Fruit fly (Drosophila melanogaster): Measurements from ENCODE around the gene mira.

mira gene

dm6 chr3R:19889603-19890187 lies 45.2 kb downstream of the mira start (continued):
- TF ChIP-seq CG12071 (GFP tag; optimal IDR thresholded peaks at IDR 0.05) = peak; percentile 33
- peak; percentile 6 for TF ChIP-seq CG4328 (GFP tag; optimal IDR thresholded peaks at IDR 0.05)
- peak; percentile 95 for TF ChIP-seq Adf1 (GFP tag; IDR thresholded peaks at IDR 0.05)
- TF ChIP-seq sc (optimal IDR thresholded peaks at IDR 0.05) = no peak
- TF ChIP-seq sc (GFP tag; optimal IDR thresholded peaks at IDR 0.05) = no peak
- no peak for TF ChIP-seq Mrtf (GFP tag; IDR thresholded peaks at IDR 0.05)
- TF ChIP-seq CG2889 (GFP tag; IDR thresholded peaks at IDR 0.05) = 0 out of 3 replicates have a peak, but pooled peaks have one; percentile 17
- TF ChIP-seq CG12942 (GFP tag; optimal IDR thresholded peaks at IDR 0.05) = peak; percentile 39
- TF ChIP-seq CG6175 (GFP tag; IDR thresholded peaks at IDR 0.05) = 0 out of 3 replicates have a peak, but pooled peaks have one; percentile 11
- no peak for TF ChIP-seq ac (GFP tag; optimal IDR thresholded peaks at IDR 0.05)
- TF ChIP-seq CG34224 (GFP tag; IDR thresholded peaks at IDR 0.05; ENCODE audit: partially characterized antibody) = no peak; the same call in 2 of the 3 replicates
- TF ChIP-seq wdn (GFP tag; IDR thresholded peaks at IDR 0.05) = 0 out of 2 replicates have a peak, but pooled peaks have one; percentile 30
- TF ChIP-seq Abd-B (GFP tag; optimal IDR thresholded peaks at IDR 0.05) = peak; percentile 66
- no peak for TF ChIP-seq btn (GFP tag; optimal IDR thresholded peaks at IDR 0.05)
- TF ChIP-seq CG18262 (tag; optimal IDR thresholded peaks at IDR 0.05) = peak; percentile 64
- TF ChIP-seq CG6791 (GFP tag; IDR thresholded peaks at IDR 0.05; ENCODE audit: partially characterized antibody) = no peak
- no peak for TF ChIP-seq NC2α (GFP tag; optimal IDR thresholded peaks at IDR 0.05)
- peak; percentile 37; the same call in 1 of the 2 replicates for TF ChIP-seq HLH3B (GFP tag; IDR thresholded peaks at IDR 0.05)
- TF ChIP-seq CG3163 (GFP tag; optimal IDR thresholded peaks at IDR 0.05) = no peak
- TF ChIP-seq shn (GFP tag; optimal IDR thresholded peaks at IDR 0.05) = no peak
- TF ChIP-seq br (optimal IDR thresholded peaks at IDR 0.05) = no peak
- TF ChIP-seq tna (GFP tag; IDR thresholded peaks at IDR 0.05; ENCODE audit: partially characterized antibody) = no peak
- peak; percentile 47 for TF ChIP-seq sqz (GFP tag; optimal IDR thresholded peaks at IDR 0.05)
- no peak for TF ChIP-seq Sry-β (GFP tag; optimal IDR thresholded peaks at IDR 0.05)
- peak; percentile 72 for TF ChIP-seq CG18619 (GFP tag; optimal IDR thresholded peaks at IDR 0.05)
- TF ChIP-seq grn (GFP tag; optimal IDR thresholded peaks at IDR 0.05) = no peak
- TF ChIP-seq kah (GFP tag; optimal IDR thresholded peaks at IDR 0.05) = peak; percentile 44
- TF ChIP-seq CG15269 (tag; optimal IDR thresholded peaks at IDR 0.05) = peak; percentile 80
- peak; percentile 48 for TF ChIP-seq CG4820 (GFP tag; optimal IDR thresholded peaks at IDR 0.05)
- TF ChIP-seq Dip2 (GFP tag; IDR thresholded peaks at IDR 0.05) = no peak
- TF ChIP-seq Oli (tag; optimal IDR thresholded peaks at IDR 0.05) = peak; percentile 75
- no peak; the same call in 2 of the 3 replicates for TF ChIP-seq ase (GFP tag; IDR thresholded peaks at IDR 0.05)
- TF ChIP-seq ftz-f1 (GFP tag; optimal IDR thresholded peaks at IDR 0.05) = no peak
- no peak for TF ChIP-seq bab2 (GFP tag; optimal IDR thresholded peaks at IDR 0.05)
- TF ChIP-seq C15 (GFP tag; IDR thresholded peaks at IDR 0.05) = no peak
- TF ChIP-seq CG4360 (GFP tag; IDR thresholded peaks at IDR 0.05) = no peak
- no peak for TF ChIP-seq HLH4C (GFP tag; IDR thresholded peaks at IDR 0.05; ENCODE audit: partially characterized antibody)
- TF ChIP-seq zen (tag; optimal IDR thresholded peaks at IDR 0.05) = peak; percentile 40
- TF ChIP-seq CG3726 (GFP tag; IDR thresholded peaks at IDR 0.05) = no peak
- TF ChIP-seq toy (GFP tag; IDR thresholded peaks at IDR 0.05) = no peak
- no peak for TF ChIP-seq hkb (optimal IDR thresholded peaks at IDR 0.05)
- TF ChIP-seq hkb (GFP tag; IDR thresholded peaks at IDR 0.05) = peak; percentile 66
- peak; percentile 77 for TF ChIP-seq CG31441 (GFP tag; IDR thresholded peaks at IDR 0.05)
- no peak for TF ChIP-seq H15 (GFP tag; IDR thresholded peaks at IDR 0.05)
- no peak for TF ChIP-seq her (GFP tag; optimal IDR thresholded peaks at IDR 0.05)
- peak; percentile 75 for TF ChIP-seq CG10979 (tag; optimal IDR thresholded peaks at IDR 0.05)
- no peak for TF ChIP-seq Lpt (GFP tag; optimal IDR thresholded peaks at IDR 0.05)
- TF ChIP-seq CG2116 (GFP tag; optimal IDR thresholded peaks at IDR 0.05) = peak; percentile 15
- TF ChIP-seq ci (GFP tag; IDR thresholded peaks at IDR 0.05) = 0 out of 3 replicates have a peak, but pooled peaks have one; percentile 20
- TF ChIP-seq CG13775 (GFP tag; optimal IDR thresholded peaks at IDR 0.05) = peak; percentile 43
- TF ChIP-seq lov (optimal IDR thresholded peaks at IDR 0.05) = no peak
- no peak for TF ChIP-seq lov (GFP tag; IDR thresholded peaks at IDR 0.05)
